Worm (Caenorhabditis elegans): Measurements from ENCODE around the gene ifa-3.
A peak's percentile ranks its signal among the peaks of the same experiment; 100 is the strongest.

- TF ChIP-seq D2030.7 (GFP tag; IDR thresholded peaks at IDR 0.05) (no peak; the same call in 1 of the 2 replicates), F22D6.2 (tag; optimal IDR thresholded peaks at IDR 0.05) (no peak), fkh-3 (tag; optimal IDR thresholded peaks at IDR 0.05) (no peak), F55B11.4 (tag; optimal IDR thresholded peaks at IDR 0.05; ENCODE audit: borderline replicate concordance, insufficient read depth) (no peak), snpc-4 (GFP tag; optimal IDR thresholded peaks at IDR 0.05) (peak; percentile 22), snpc-4 (tag; optimal IDR thresholded peaks at IDR 0.05) (no peak), B0336.3 (GFP tag; IDR thresholded peaks at IDR 0.05) (no peak), him-1 (tag; optimal IDR thresholded peaks at IDR 0.05) (no peak), sea-2 (GFP tag; IDR thresholded peaks at IDR 0.05) (no peak)
Measured at ce11 chrX:16285151-16285550, 15.3 kb upstream of the ifa-3 start.

Measured in whole organism, young adult.